Worm (Caenorhabditis elegans) whole organism, young adult: ENCODE results near the gene acr-2.

Source experiments
- B0019.2 ChIP-seq: fragments of 200-800 bp; sonication (Bioruptor generic); conservative IDR thresholded peaks from 2 replicates; pipeline ENCODE4 v1.3.6; 2022; ENCODE audit warnings: missing genetic modification reagents, missing genetic modification characterization, missing compliant biosample characterization
- B0035.1 ChIP-seq: sonication (generic microtip); optimal IDR thresholded peaks from 2 replicates; lab custom pipeline; 2016; ENCODE audit warnings: missing genetic modification characterization, mild to moderate bottlenecking, missing compliant biosample characterization, missing genotype, missing genetic modification reagents
- B0261.1 ChIP-seq: sonication (generic microtip); optimal IDR thresholded peaks from 2 replicates; lab custom pipeline; 2016; ENCODE audit warnings: mild to moderate bottlenecking, missing genetic modification characterization, moderate library complexity, missing compliant biosample characterization
- B0336.3 ChIP-seq: fragments of 200-800 bp; sonication (Bioruptor generic); IDR thresholded peaks from 2 replicates; pipeline ENCODE4 v1.3.6; 2022; ENCODE audit warnings: missing genetic modification characterization, missing compliant biosample characterization
- D2030.7 ChIP-seq: fragments of 200-800 bp; sonication (Bioruptor generic); IDR thresholded peaks from 2 replicates; pipeline ENCODE4 v1.3.6; 2022; ENCODE audit warnings: missing genetic modification reagents, missing genetic modification characterization, missing compliant biosample characterization
- F33H1.4 ChIP-seq: fragments of 200-800 bp; sonication (Bioruptor generic); IDR thresholded peaks from 2 replicates; pipeline ENCODE4 v1.3.6; 2022; ENCODE audit warnings: missing genetic modification reagents, missing genetic modification characterization, missing compliant biosample characterization
- F52B5.7 ChIP-seq: sonication (generic microtip); optimal IDR thresholded peaks from 2 replicates; lab custom pipeline; 2016; ENCODE audit warnings: mild to moderate bottlenecking, missing genetic modification characterization, missing compliant biosample characterization
- F57A8.1 ChIP-seq: fragments of 200-800 bp; sonication (Bioruptor generic); optimal IDR thresholded peaks from 2 replicates; lab custom pipeline; 2018; ENCODE audit warnings: mild to moderate bottlenecking, missing genetic modification characterization, moderate library complexity, missing compliant biosample characterization
- F57C9.4 ChIP-seq: sonication (generic microtip); optimal IDR thresholded peaks from 2 replicates; lab custom pipeline; 2017; ENCODE audit warnings: mild to moderate bottlenecking, missing genetic modification characterization, missing compliant biosample characterization
- T07F8.4 ChIP-seq: sonication (generic microtip); optimal IDR thresholded peaks from 2 replicates; lab custom pipeline; 2016; ENCODE audit warnings: mild to moderate bottlenecking, missing genetic modification characterization, moderate library complexity, missing compliant biosample characterization
- T26A5.8 ChIP-seq: sonication (generic microtip); optimal IDR thresholded peaks from 2 replicates; lab custom pipeline; 2016; ENCODE audit warnings: missing genetic modification characterization, missing compliant biosample characterization
- Y56A3A.18 ChIP-seq: fragments of 200-800 bp; sonication (Bioruptor generic); IDR thresholded peaks from 2 replicates; pipeline ENCODE4 v1.3.6; 2022; ENCODE audit warnings: missing genetic modification reagents, missing genetic modification characterization, missing compliant biosample characterization
- Y67H2A.10 ChIP-seq: fragments of 200-800 bp; sonication (Bioruptor generic); conservative IDR thresholded peaks from 2 replicates; pipeline ENCODE4 v1.3.6; 2022; ENCODE audit warnings: missing genetic modification reagents, missing genetic modification characterization, missing compliant biosample characterization
- Y79H2A.3 ChIP-seq: fragments of 200-800 bp; sonication (Bioruptor generic); conservative IDR thresholded peaks from 2 replicates; pipeline ENCODE4 v1.3.6; 2022; ENCODE audit warnings: missing genetic modification reagents, missing genetic modification characterization, missing compliant biosample characterization
- ZK185.1 ChIP-seq: sonication (generic microtip); optimal IDR thresholded peaks from 2 replicates; lab custom pipeline; 2016; ENCODE audit warnings: mild to moderate bottlenecking, missing genetic modification characterization, missing compliant biosample characterization; ENCODE audit not compliant: poor library complexity, severe bottlenecking
- atf-7 ChIP-seq: sonication (generic microtip); optimal IDR thresholded peaks from 2 replicates; lab custom pipeline; 2017; ENCODE audit warnings: mild to moderate bottlenecking, missing genetic modification characterization, missing compliant biosample characterization
- attf-3 ChIP-seq: fragments of 200-800 bp; sonication (Bioruptor generic); conservative IDR thresholded peaks from 2 replicates; pipeline ENCODE4 v1.3.6; 2022; ENCODE audit warnings: missing genetic modification reagents, missing genetic modification characterization, missing compliant biosample characterization
- attf-5 ChIP-seq: fragments of 200-800 bp; sonication (Bioruptor generic); optimal IDR thresholded peaks from 2 replicates; lab custom pipeline; 2018; ENCODE audit warnings: mild to moderate bottlenecking, missing genetic modification characterization, missing compliant biosample characterization
- bed-2 ChIP-seq: fragments of 200-800 bp; sonication (Bioruptor generic); IDR thresholded peaks from 2 replicates; pipeline ENCODE4 v1.3.6; 2022; ENCODE audit warnings: missing genetic modification reagents, missing genetic modification characterization, missing compliant biosample characterization
- cebp-1 ChIP-seq, 2 experiments: fragments of 200-800 bp in 1 of 2; sonication (Bioruptor generic) in 1 of 2; sonication (generic microtip) in 1 of 2; IDR thresholded peaks in 1 of 2; optimal IDR thresholded peaks in 1 of 2; 2 replicates each; pipeline versions ENCODE4 v1.3.6 to Lab custom; 2017 to 2022; ENCODE audit warnings: missing compliant biosample characterization in 2 of 2, missing genetic modification characterization in 2 of 2, mild to moderate bottlenecking in 1 of 2, missing genetic modification reagents in 1 of 2, moderate library complexity in 1 of 2
- ceh-91 ChIP-seq: fragments of 200-800 bp; sonication (Bioruptor generic); IDR thresholded peaks from 2 replicates; pipeline ENCODE4 v1.3.6; 2022; ENCODE audit warnings: missing genetic modification reagents, missing genetic modification characterization, missing compliant biosample characterization
- dox-1 ChIP-seq: fragments of 200-800 bp; sonication (Bioruptor generic); IDR thresholded peaks from 2 replicates; pipeline ENCODE4 v1.3.6; 2022; ENCODE audit warnings: missing genetic modification reagents, missing genetic modification characterization, missing compliant biosample characterization
- dpff-1 ChIP-seq: sonication (generic microtip); optimal IDR thresholded peaks from 2 replicates; lab custom pipeline; 2017; ENCODE audit warnings: mild to moderate bottlenecking, missing genetic modification characterization, missing compliant biosample characterization
- dpl-1 ChIP-seq: fragments of 150-350 bp; optimal IDR thresholded peaks from 2 replicates; lab custom pipeline; 2014; ENCODE audit warnings: missing biosample characterization, missing genetic modification reagents, missing genetic modification characterization
- efl-1 ChIP-seq: fragments of 150-350 bp; optimal IDR thresholded peaks from 2 replicates; lab custom pipeline; 2014; ENCODE audit warnings: missing biosample characterization, missing genetic modification reagents, missing genetic modification characterization
- egl-18 ChIP-seq: fragments of 200-800 bp; sonication (Bioruptor generic); IDR thresholded peaks from 2 replicates; pipeline ENCODE4 v1.3.6; 2022; ENCODE audit warnings: missing genetic modification reagents, missing genetic modification characterization, missing compliant biosample characterization
- ets-4 ChIP-seq: fragments of 200-800 bp; sonication (Bioruptor generic); optimal IDR thresholded peaks from 2 replicates; lab custom pipeline; 2018; ENCODE audit warnings: mild to moderate bottlenecking, missing genetic modification characterization, missing compliant biosample characterization
- gei-17 ChIP-seq: fragments of 200-800 bp; sonication (Bioruptor generic); optimal IDR thresholded peaks from 2 replicates; lab custom pipeline; 2018; ENCODE audit warnings: mild to moderate bottlenecking, missing genetic modification characterization, missing compliant biosample characterization
- hlh-12 ChIP-seq: sonication (generic microtip); optimal IDR thresholded peaks from 2 replicates; lab custom pipeline; 2016; ENCODE audit warnings: missing genetic modification characterization, missing compliant biosample characterization
- hmg-1.2 ChIP-seq: fragments of 200-800 bp; sonication (Bioruptor generic); IDR thresholded peaks from 2 replicates; pipeline ENCODE4 v1.3.6; 2022; ENCODE audit warnings: missing genetic modification reagents, missing genetic modification characterization, missing compliant biosample characterization
- hrde-1 ChIP-seq: sonication (generic microtip); optimal IDR thresholded peaks from 2 replicates; lab custom pipeline; 2016; ENCODE audit warnings: missing genetic modification characterization, mild to moderate bottlenecking, missing compliant biosample characterization, moderate library complexity, missing genotype, missing genetic modification reagents, borderline replicate concordance
- lag-1 ChIP-seq: fragments of 200-800 bp; sonication (Bioruptor generic); IDR thresholded peaks from 2 replicates; pipeline ENCODE4 v1.3.6; 2022; ENCODE audit warnings: missing genetic modification reagents, missing genetic modification characterization, missing compliant biosample characterization
- lin-54 ChIP-seq: fragments of 200-800 bp; sonication (Bioruptor generic); optimal IDR thresholded peaks from 2 replicates; lab custom pipeline; 2018; ENCODE audit warnings: mild to moderate bottlenecking, missing genetic modification characterization, missing compliant biosample characterization
- lsy-27 ChIP-seq: sonication (generic microtip); optimal IDR thresholded peaks from 2 replicates; lab custom pipeline; 2017; ENCODE audit warnings: missing genetic modification characterization, mild to moderate bottlenecking, missing compliant biosample characterization, antibody characterized with exemption, missing genotype, borderline replicate concordance; ENCODE audit not compliant: insufficient read depth
- madf-10 ChIP-seq: sonication (generic microtip); optimal IDR thresholded peaks from 2 replicates; lab custom pipeline; 2016; ENCODE audit warnings: mild to moderate bottlenecking, missing genetic modification characterization, missing compliant biosample characterization
- madf-6 ChIP-seq: fragments of 200-800 bp; sonication (Bioruptor generic); IDR thresholded peaks from 2 replicates; pipeline ENCODE4 v1.3.6; 2022; ENCODE audit warnings: missing genetic modification reagents, missing genetic modification characterization, missing compliant biosample characterization
- mel-28 ChIP-seq: sonication (generic microtip); optimal IDR thresholded peaks from 2 replicates; lab custom pipeline; 2016; ENCODE audit warnings: borderline replicate concordance, mild to moderate bottlenecking, missing genetic modification characterization, missing compliant biosample characterization
- nhr-27 ChIP-seq: fragments of 200-800 bp; sonication (Bioruptor generic); optimal IDR thresholded peaks from 2 replicates; lab custom pipeline; 2018; ENCODE audit warnings: mild to moderate bottlenecking, missing genetic modification characterization, moderate library complexity, missing compliant biosample characterization
- rpc-1 ChIP-seq, 2 experiments: fragments of 150-350 bp in 1 of 2; sonication (generic microtip) in 1 of 2; optimal IDR thresholded peaks; 2 replicates each; lab custom pipeline; 2014 to 2018; ENCODE audit warnings: missing biosample characterization in 1 of 2, missing genetic modification characterization in 1 of 2, missing genetic modification reagents in 1 of 2, missing genotype in 1 of 2
- sea-2 ChIP-seq: fragments of 200-800 bp; sonication (Bioruptor generic); IDR thresholded peaks from 2 replicates; pipeline ENCODE4 v1.3.6; 2022; ENCODE audit warnings: missing genetic modification characterization, missing compliant biosample characterization
- snpc-1.3 ChIP-seq: sonication (generic microtip); optimal IDR thresholded peaks from 2 replicates; lab custom pipeline; 2017; ENCODE audit warnings: missing genetic modification characterization, mild to moderate bottlenecking, missing compliant biosample characterization, antibody characterized with exemption, moderate library complexity, missing genotype, missing genetic modification reagents; ENCODE audit not compliant: insufficient read depth
- somi-1 ChIP-seq: fragments of 200-800 bp; sonication (Bioruptor generic); optimal IDR thresholded peaks from 2 replicates; lab custom pipeline; 2018; ENCODE audit warnings: mild to moderate bottlenecking, missing genetic modification characterization, missing compliant biosample characterization
- sptf-2 ChIP-seq: fragments of 200-800 bp; sonication (Bioruptor generic); optimal IDR thresholded peaks from 2 replicates; lab custom pipeline; 2018; ENCODE audit warnings: mild to moderate bottlenecking, missing genetic modification characterization, missing compliant biosample characterization
- zim-3 ChIP-seq: sonication (generic microtip); optimal IDR thresholded peaks from 2 replicates; lab custom pipeline; 2017; ENCODE audit warnings: mild to moderate bottlenecking, missing genetic modification characterization, moderate library complexity, missing compliant biosample characterization
- ztf-26 ChIP-seq: sonication (generic microtip); optimal IDR thresholded peaks from 2 replicates; lab custom pipeline; 2017; ENCODE audit warnings: missing genetic modification characterization, missing compliant biosample characterization
- ztf-28 ChIP-seq: fragments of 200-800 bp; sonication (Bioruptor generic); IDR thresholded peaks from 2 replicates; pipeline ENCODE4 v1.3.6; 2022; ENCODE audit warnings: missing genetic modification reagents, missing genetic modification characterization, missing compliant biosample characterization
- ztf-3 ChIP-seq: fragments of 200-800 bp; sonication (Bioruptor generic); optimal IDR thresholded peaks from 2 replicates; lab custom pipeline; 2018; ENCODE audit warnings: mild to moderate bottlenecking, missing genetic modification characterization, missing compliant biosample characterization

Gene acr-2

DNA sequence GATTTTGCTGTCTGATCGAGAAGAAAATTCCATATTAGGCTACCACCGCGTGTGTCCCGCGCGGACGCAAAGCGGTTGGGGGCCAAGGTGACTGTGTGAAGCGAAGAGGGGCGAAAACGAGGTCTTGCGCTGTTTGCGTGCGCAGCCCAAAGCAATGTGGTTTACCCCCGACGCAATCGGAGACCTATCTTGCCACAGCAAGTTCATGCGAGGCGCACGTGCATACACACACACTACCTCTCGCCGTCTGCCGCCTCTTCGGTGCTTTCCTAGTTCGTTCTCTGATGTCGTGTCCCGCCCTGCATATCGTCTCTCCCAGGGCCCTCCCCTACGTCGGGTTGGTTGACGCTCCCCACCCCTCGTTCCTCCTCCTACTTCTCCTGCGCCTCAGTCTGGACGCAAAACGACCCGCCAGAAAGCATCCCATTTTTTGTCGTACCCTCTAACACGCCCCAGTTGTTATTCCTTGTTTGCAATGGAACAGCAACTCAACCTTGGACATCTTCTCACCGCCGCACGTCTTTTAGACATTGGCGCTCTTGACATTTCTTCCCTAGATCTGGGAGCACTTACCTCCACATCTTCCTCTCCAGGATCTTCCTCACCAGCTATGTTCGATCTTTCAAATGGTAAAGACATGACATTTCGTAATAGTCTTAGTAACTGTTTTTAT lies 39.8 kb downstream of the acr-2 start, which contains the start of gene mdl-1:
Gene mdl-1, plus strand, starts transcription at position 341 of the 673 bp plus-strand sequence.
- TF ChIP-seq hmg-1.2 (GFP tag; lab: Robert Waterston, UW) = peak; percentile 68
- TF ChIP-seq hrde-1 (tag; lab: Kevin White, UChicago) = no peak
- no peak for TF ChIP-seq dpff-1
- TF ChIP-seq cebp-1 (GFP tag; IDR thresholded peaks at IDR 0.05; lab: Robert Waterston, UW) = peak; percentile 69
- TF ChIP-seq cebp-1 (tag; optimal IDR thresholded peaks at IDR 0.05; lab: Kevin White, UChicago) = peak; percentile 85
- TF ChIP-seq B0019.2 (GFP tag; lab: Robert Waterston, UW) = no peak
- peak; percentile 58 for TF ChIP-seq ZK185.1
- TF ChIP-seq egl-18 (GFP tag; lab: Robert Waterston, UW) = no peak
- TF ChIP-seq Y79H2A.3 (GFP tag; lab: Robert Waterston, UW) = no peak; the same call in 1 of the 2 replicates
- TF ChIP-seq atf-7 = peak; percentile 51
- TF ChIP-seq ztf-28 = no peak
- TF ChIP-seq ztf-26 (tag; lab: Kevin White, UChicago) = peak; percentile 82
- TF ChIP-seq rpc-1 (optimal IDR thresholded peaks at IDR 0.05; lab: Kevin White, UChicago) = no peak
- no peak for TF ChIP-seq rpc-1 (tag; optimal IDR thresholded peaks at IDR 0.05; lab: Kevin White, UChicago)
- TF ChIP-seq sptf-2 (GFP tag; lab: Kevin White, UChicago) = no peak
- TF ChIP-seq attf-3 (GFP tag; lab: Robert Waterston, UW) = no peak; the same call in 1 of the 2 replicates
- TF ChIP-seq F57C9.4 = no peak
- TF ChIP-seq attf-5 = peak; percentile 64
- TF ChIP-seq lsy-27 = no peak
- TF ChIP-seq B0336.3 (GFP tag; lab: Robert Waterston, UW) = no peak
- TF ChIP-seq Y56A3A.18 (GFP tag; lab: Robert Waterston, UW) = no peak
- no peak for TF ChIP-seq efl-1 (GFP tag; lab: Kevin White, UChicago)
- TF ChIP-seq bed-2 (GFP tag; lab: Robert Waterston, UW) = no peak
- TF ChIP-seq F52B5.7 = peak; percentile 71
- no peak for TF ChIP-seq T07F8.4 (tag; lab: Kevin White, UChicago)
- no peak for TF ChIP-seq snpc-1.3 (tag; lab: Kevin White, UChicago)
- TF ChIP-seq T26A5.8 = no peak
- TF ChIP-seq zim-3 (tag; lab: Kevin White, UChicago) = peak; percentile 4
- TF ChIP-seq F33H1.4 (GFP tag; lab: Robert Waterston, UW) = no peak
- no peak for TF ChIP-seq madf-10 (tag; lab: Kevin White, UChicago)
- TF ChIP-seq dox-1 (GFP tag; lab: Robert Waterston, UW) = peak; percentile 70
- no peak for TF ChIP-seq lag-1 (GFP tag; lab: Robert Waterston, UW)
- TF ChIP-seq ets-4 (GFP tag; lab: Kevin White, UChicago) = no peak
- TF ChIP-seq sea-2 = no peak
- no peak for TF ChIP-seq B0035.1 (tag; lab: Kevin White, UChicago)
- no peak for TF ChIP-seq D2030.7
- TF ChIP-seq ceh-91 (GFP tag; lab: Robert Waterston, UW) = no peak
- no peak for TF ChIP-seq F57A8.1 (GFP tag; lab: Kevin White, UChicago)
- peak; percentile 38 for TF ChIP-seq lin-54 (GFP tag; lab: Kevin White, UChicago)
- TF ChIP-seq B0261.1 (tag; lab: Kevin White, UChicago) = no peak
- TF ChIP-seq dpl-1 (GFP tag; lab: Kevin White, UChicago) = no peak
- no peak for TF ChIP-seq ztf-3
- peak; percentile 72 for TF ChIP-seq somi-1 (GFP tag; lab: Kevin White, UChicago)
- peak; percentile 53 for TF ChIP-seq nhr-27 (tag; lab: Kevin White, UChicago)
- TF ChIP-seq Y67H2A.10 (GFP tag; lab: Robert Waterston, UW) = no peak
- TF ChIP-seq mel-28 (tag; lab: Kevin White, UChicago) = no peak
- peak; percentile 34; the same call in 1 of the 2 replicates for TF ChIP-seq madf-6
- TF ChIP-seq hlh-12 = no peak
- peak; percentile 65 for TF ChIP-seq gei-17
